Worm (Caenorhabditis elegans) whole organism, young adult: ENCODE measurements around the gene flp-10.

Experiments
- B0019.2 ChIP-seq: fragments of 200-800 bp; sonication (Bioruptor generic); conservative IDR thresholded peaks from 2 replicates; pipeline ENCODE4 v1.3.6; 2022; ENCODE audit warnings: missing genetic modification reagents, missing genetic modification characterization, missing compliant biosample characterization
- C06A6.2 ChIP-seq: fragments of 200-800 bp; sonication (Bioruptor generic); conservative IDR thresholded peaks from 2 replicates; pipeline ENCODE4 v1.3.6; 2022; ENCODE audit warnings: missing genetic modification characterization, missing compliant biosample characterization
- F33H1.4 ChIP-seq: fragments of 200-800 bp; sonication (Bioruptor generic); IDR thresholded peaks from 2 replicates; pipeline ENCODE4 v1.3.6; 2022; ENCODE audit warnings: missing genetic modification reagents, missing genetic modification characterization, missing compliant biosample characterization
- F57C9.4 ChIP-seq: sonication (generic microtip); optimal IDR thresholded peaks from 2 replicates; lab custom pipeline; 2017; ENCODE audit warnings: mild to moderate bottlenecking, missing genetic modification characterization, missing compliant biosample characterization
- T26A5.8 ChIP-seq: sonication (generic microtip); optimal IDR thresholded peaks from 2 replicates; lab custom pipeline; 2016; ENCODE audit warnings: missing genetic modification characterization, missing compliant biosample characterization
- Y53F4B.3 ChIP-seq: fragments of 200-800 bp; sonication (Bioruptor generic); IDR thresholded peaks from 2 replicates; pipeline ENCODE4 v1.3.6; 2022; ENCODE audit warnings: missing genetic modification reagents, missing genetic modification characterization, missing compliant biosample characterization
- Y56A3A.18 ChIP-seq: fragments of 200-800 bp; sonication (Bioruptor generic); IDR thresholded peaks from 2 replicates; pipeline ENCODE4 v1.3.6; 2022; ENCODE audit warnings: missing genetic modification reagents, missing genetic modification characterization, missing compliant biosample characterization
- athp-1 ChIP-seq: sonication (generic microtip); optimal IDR thresholded peaks from 2 replicates; lab custom pipeline; 2017; ENCODE audit warnings: mild to moderate bottlenecking, missing genetic modification characterization, missing compliant biosample characterization
- attf-3 ChIP-seq: fragments of 200-800 bp; sonication (Bioruptor generic); conservative IDR thresholded peaks from 2 replicates; pipeline ENCODE4 v1.3.6; 2022; ENCODE audit warnings: missing genetic modification reagents, missing genetic modification characterization, missing compliant biosample characterization
- attf-5 ChIP-seq: fragments of 200-800 bp; sonication (Bioruptor generic); optimal IDR thresholded peaks from 2 replicates; lab custom pipeline; 2018; ENCODE audit warnings: mild to moderate bottlenecking, missing genetic modification characterization, missing compliant biosample characterization
- bed-1 ChIP-seq: fragments of 200-800 bp; sonication (Bioruptor generic); IDR thresholded peaks from 2 replicates; pipeline ENCODE4 v1.3.6; 2022; ENCODE audit warnings: missing genetic modification reagents, missing genetic modification characterization, missing compliant biosample characterization
- bed-2 ChIP-seq: fragments of 200-800 bp; sonication (Bioruptor generic); IDR thresholded peaks from 2 replicates; pipeline ENCODE4 v1.3.6; 2022; ENCODE audit warnings: missing genetic modification reagents, missing genetic modification characterization, missing compliant biosample characterization
- cebp-2 ChIP-seq: fragments of 200-800 bp; sonication (Bioruptor generic); IDR thresholded peaks from 2 replicates; pipeline ENCODE4 v1.3.6; 2022; ENCODE audit warnings: missing genetic modification characterization, missing compliant biosample characterization
- ceh-100 ChIP-seq: fragments of 200-800 bp; sonication (Bioruptor generic); IDR thresholded peaks from 2 replicates; pipeline ENCODE4 v1.3.6; 2022; ENCODE audit warnings: missing genetic modification reagents, missing genetic modification characterization, missing compliant biosample characterization
- ceh-58 ChIP-seq: fragments of 200-800 bp; sonication (Bioruptor generic); IDR thresholded peaks from 2 replicates; pipeline ENCODE4 v1.3.6; 2022; ENCODE audit warnings: missing genetic modification characterization, missing compliant biosample characterization
- chd-7 ChIP-seq: sonication (generic microtip); optimal IDR thresholded peaks from 2 replicates; lab custom pipeline; 2016; ENCODE audit warnings: mild to moderate bottlenecking, missing genetic modification characterization, moderate library complexity, missing compliant biosample characterization
- die-1 ChIP-seq: sonication (generic microtip); optimal IDR thresholded peaks from 2 replicates; lab custom pipeline; 2016; ENCODE audit warnings: missing genotype, mild to moderate bottlenecking, missing genetic modification characterization, missing compliant biosample characterization
- dox-1 ChIP-seq: fragments of 200-800 bp; sonication (Bioruptor generic); IDR thresholded peaks from 2 replicates; pipeline ENCODE4 v1.3.6; 2022; ENCODE audit warnings: missing genetic modification reagents, missing genetic modification characterization, missing compliant biosample characterization
- egrh-3 ChIP-seq: fragments of 200-800 bp; sonication (Bioruptor generic); IDR thresholded peaks from 2 replicates; pipeline ENCODE4 v1.3.6; 2022; ENCODE audit warnings: missing genetic modification reagents, missing genetic modification characterization, missing compliant biosample characterization
- ets-4 ChIP-seq: fragments of 200-800 bp; sonication (Bioruptor generic); optimal IDR thresholded peaks from 2 replicates; lab custom pipeline; 2018; ENCODE audit warnings: mild to moderate bottlenecking, missing genetic modification characterization, missing compliant biosample characterization
- gei-17 ChIP-seq: fragments of 200-800 bp; sonication (Bioruptor generic); optimal IDR thresholded peaks from 2 replicates; lab custom pipeline; 2018; ENCODE audit warnings: mild to moderate bottlenecking, missing genetic modification characterization, missing compliant biosample characterization
- hrde-1 ChIP-seq: sonication (generic microtip); optimal IDR thresholded peaks from 2 replicates; lab custom pipeline; 2016; ENCODE audit warnings: missing genetic modification characterization, mild to moderate bottlenecking, missing compliant biosample characterization, moderate library complexity, missing genotype, missing genetic modification reagents, borderline replicate concordance
- let-607 ChIP-seq, 2 experiments: fragments of 200-800 bp in 1 of 2; sonication (Bioruptor generic) in 1 of 2; sonication (generic microtip) in 1 of 2; optimal IDR thresholded peaks; 2 replicates each; lab custom pipeline; 2016 to 2018; ENCODE audit warnings: mild to moderate bottlenecking in 2 of 2, missing compliant biosample characterization in 2 of 2, missing genetic modification characterization in 2 of 2, moderate library complexity in 2 of 2, missing genotype in 1 of 2
- lin-35 ChIP-seq, 3 experiments: fragments of 150-350 bp in 2 of 3; sonication (generic microtip) in 1 of 3; optimal IDR thresholded peaks; 2 replicates each; lab custom pipeline; 2014 to 2018; ENCODE audit warnings: missing biosample characterization in 3 of 3, missing genetic modification characterization in 3 of 3, missing genetic modification reagents in 3 of 3
- lin-40 ChIP-seq: sonication (generic microtip); optimal IDR thresholded peaks from 2 replicates; lab custom pipeline; 2016; ENCODE audit warnings: missing genetic modification characterization, mild to moderate bottlenecking, missing compliant biosample characterization, missing genotype, missing genetic modification reagents
- lsl-1 ChIP-seq: fragments of 200-800 bp; sonication (Bioruptor generic); optimal IDR thresholded peaks from 2 replicates; lab custom pipeline; 2018; ENCODE audit warnings: mild to moderate bottlenecking, missing genetic modification characterization, moderate library complexity, missing compliant biosample characterization
- mel-28 ChIP-seq: sonication (generic microtip); optimal IDR thresholded peaks from 2 replicates; lab custom pipeline; 2016; ENCODE audit warnings: borderline replicate concordance, mild to moderate bottlenecking, missing genetic modification characterization, missing compliant biosample characterization
- mxl-1 ChIP-seq: sonication (generic microtip); optimal IDR thresholded peaks from 2 replicates; lab custom pipeline; 2016; ENCODE audit warnings: missing genetic modification characterization, missing compliant biosample characterization
- nfyb-1 ChIP-seq: fragments of 200-800 bp; sonication (Bioruptor generic); IDR thresholded peaks from 2 replicates; pipeline ENCODE4 v1.3.6; 2022; ENCODE audit warnings: missing genetic modification reagents, missing genetic modification characterization, missing compliant biosample characterization
- nhr-27 ChIP-seq: fragments of 200-800 bp; sonication (Bioruptor generic); optimal IDR thresholded peaks from 2 replicates; lab custom pipeline; 2018; ENCODE audit warnings: mild to moderate bottlenecking, missing genetic modification characterization, moderate library complexity, missing compliant biosample characterization
- nhr-80 ChIP-seq: sonication (generic microtip); optimal IDR thresholded peaks from 2 replicates; lab custom pipeline; 2016; ENCODE audit warnings: missing genetic modification characterization, missing compliant biosample characterization
- nhr-90 ChIP-seq: sonication (generic microtip); optimal IDR thresholded peaks from 2 replicates; lab custom pipeline; 2016; ENCODE audit warnings: missing genotype, mild to moderate bottlenecking, missing genetic modification characterization, missing compliant biosample characterization
- snpc-1.3 ChIP-seq: sonication (generic microtip); optimal IDR thresholded peaks from 2 replicates; lab custom pipeline; 2017; ENCODE audit warnings: missing genetic modification characterization, mild to moderate bottlenecking, missing compliant biosample characterization, antibody characterized with exemption, moderate library complexity, missing genotype, missing genetic modification reagents; ENCODE audit not compliant: insufficient read depth
- snpc-4 ChIP-seq, 5 experiments: fragments of 150-350 bp in 1 of 5; sonication (generic microtip) in 4 of 5; optimal IDR thresholded peaks; 2 replicates each; lab custom pipeline; 2014 to 2018; ENCODE audit warnings: missing genetic modification characterization in 5 of 5, missing biosample characterization in 3 of 5, antibody characterized with exemption in 2 of 5, mild to moderate bottlenecking in 2 of 5, missing compliant biosample characterization in 2 of 5, missing genotype in 2 of 5, moderate library complexity in 2 of 5, missing genetic modification reagents in 1 of 5
- somi-1 ChIP-seq: fragments of 200-800 bp; sonication (Bioruptor generic); optimal IDR thresholded peaks from 2 replicates; lab custom pipeline; 2018; ENCODE audit warnings: mild to moderate bottlenecking, missing genetic modification characterization, missing compliant biosample characterization
- tbp1 ChIP-seq: fragments of 200-800 bp; sonication (Bioruptor generic); optimal IDR thresholded peaks from 2 replicates; lab custom pipeline; 2018; ENCODE audit warnings: mild to moderate bottlenecking, missing genetic modification characterization, missing compliant biosample characterization
- unc-130 ChIP-seq: sonication (generic microtip); optimal IDR thresholded peaks from 2 replicates; lab custom pipeline; 2016; ENCODE audit warnings: missing genetic modification reagents, missing genetic modification characterization, missing compliant biosample characterization
- unc-62 ChIP-seq: fragments of 150-350 bp; optimal IDR thresholded peaks from 2 replicates; lab custom pipeline; 2014; ENCODE audit warnings: missing biosample characterization, missing genetic modification reagents, missing genetic modification characterization
- zfh-2 ChIP-seq: fragments of 200-800 bp; sonication (Bioruptor generic); conservative IDR thresholded peaks from 2 replicates; pipeline ENCODE4 v1.3.6; 2022; ENCODE audit warnings: missing genetic modification reagents, missing genetic modification characterization, missing compliant biosample characterization
- ztf-18 ChIP-seq: sonication (generic microtip); optimal IDR thresholded peaks from 2 replicates; lab custom pipeline; 2016; ENCODE audit warnings: missing genotype, mild to moderate bottlenecking, missing genetic modification characterization, missing compliant biosample characterization
- ztf-22 ChIP-seq: fragments of 200-800 bp; sonication (Bioruptor generic); optimal IDR thresholded peaks from 2 replicates; lab custom pipeline; 2018; ENCODE audit warnings: mild to moderate bottlenecking, missing genetic modification characterization, moderate library complexity, missing compliant biosample characterization
- ztf-6 ChIP-seq: fragments of 200-800 bp; sonication (Bioruptor generic); IDR thresholded peaks from 2 replicates; pipeline ENCODE4 v1.3.6; 2022; ENCODE audit warnings: missing genetic modification reagents, missing genetic modification characterization, missing compliant biosample characterization

The flp-10 gene

DNA sequence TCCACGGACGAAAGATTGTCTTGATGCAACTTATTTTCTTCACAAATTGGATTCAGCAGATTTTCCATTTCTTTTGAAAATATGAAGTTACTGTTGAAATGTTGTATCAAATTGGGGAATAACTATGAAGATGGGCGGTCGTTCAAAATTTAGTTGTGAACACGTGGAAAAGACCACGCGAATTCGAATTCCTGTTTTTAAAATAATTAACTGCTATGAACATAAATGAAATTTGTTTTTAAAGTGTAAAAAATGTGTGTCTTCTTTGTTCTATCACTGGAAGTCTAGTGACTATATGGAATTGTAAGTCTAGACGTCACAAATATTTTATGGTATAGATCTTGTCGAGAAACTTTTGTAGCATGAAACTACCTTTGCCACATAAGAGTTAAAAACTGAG, 30.3 kb upstream of the flp-10 start, which contains the start of gene C06A6.7:
Gene C06A6.7, minus strand, starts transcription at position 101 of the 400 bp plus-strand sequence.
- TF ChIP-seq ets-4: no peak
- TF ChIP-seq Y53F4B.3: no peak
- no peak for TF ChIP-seq ztf-18
- no peak for TF ChIP-seq lin-35 (GFP tag; optimal IDR thresholded peaks at IDR 0.05; lab: Kevin White, UChicago)
- no peak for TF ChIP-seq attf-3 (GFP tag; lab: Robert Waterston, UW)
- no peak for TF ChIP-seq ceh-58 (GFP tag; lab: Robert Waterston, UW)
- TF ChIP-seq chd-7 (tag; lab: Kevin White, UChicago): no peak
- no peak for TF ChIP-seq C06A6.2 (GFP tag; lab: Robert Waterston, UW)
- TF ChIP-seq F57C9.4 (tag; lab: Kevin White, UChicago): no peak
- TF ChIP-seq B0019.2 (GFP tag; lab: Robert Waterston, UW): no peak
- TF ChIP-seq T26A5.8 (tag; lab: Kevin White, UChicago): no peak
- TF ChIP-seq snpc-1.3 (tag; lab: Kevin White, UChicago): no peak
- TF ChIP-seq dox-1 (GFP tag; lab: Robert Waterston, UW): no peak
- no peak for TF ChIP-seq somi-1
- no peak for TF ChIP-seq die-1 (tag; lab: Kevin White, UChicago)
- TF ChIP-seq nfyb-1 (GFP tag; lab: Robert Waterston, UW): no peak

DNA sequence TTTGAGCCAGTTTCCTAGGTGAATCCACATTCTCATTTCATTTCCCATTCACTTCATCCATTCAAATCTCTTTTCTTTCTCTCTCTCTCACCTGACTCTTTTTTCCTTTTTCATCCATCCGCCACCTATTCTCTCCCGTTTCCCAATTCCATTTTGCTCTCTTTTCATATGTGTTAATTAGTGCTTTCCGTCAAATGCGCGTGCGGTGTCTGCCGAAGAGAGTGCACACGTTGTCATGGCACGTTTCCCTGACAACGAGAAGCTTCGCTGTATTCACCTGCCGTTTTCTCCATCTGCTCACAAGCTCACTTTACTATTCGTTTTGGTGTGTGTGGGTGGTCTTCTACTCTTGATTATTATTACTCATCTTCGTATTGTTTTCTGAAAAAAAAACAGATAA, 28.8 kb upstream of the flp-10 start:
- TF ChIP-seq bed-1 (GFP tag; lab: Robert Waterston, UW) (no peak), cebp-2 (GFP tag; lab: Robert Waterston, UW) (no peak), ztf-6 (GFP tag; lab: Robert Waterston, UW) (no peak), mxl-1 (tag; lab: Kevin White, UChicago) (no peak), mel-28 (tag; lab: Kevin White, UChicago) (no peak), bed-2 (GFP tag; lab: Robert Waterston, UW) (no peak), egrh-3 (no peak), unc-62 (GFP tag; lab: Kevin White, UChicago) (no peak), ceh-100 (no peak)

DNA sequence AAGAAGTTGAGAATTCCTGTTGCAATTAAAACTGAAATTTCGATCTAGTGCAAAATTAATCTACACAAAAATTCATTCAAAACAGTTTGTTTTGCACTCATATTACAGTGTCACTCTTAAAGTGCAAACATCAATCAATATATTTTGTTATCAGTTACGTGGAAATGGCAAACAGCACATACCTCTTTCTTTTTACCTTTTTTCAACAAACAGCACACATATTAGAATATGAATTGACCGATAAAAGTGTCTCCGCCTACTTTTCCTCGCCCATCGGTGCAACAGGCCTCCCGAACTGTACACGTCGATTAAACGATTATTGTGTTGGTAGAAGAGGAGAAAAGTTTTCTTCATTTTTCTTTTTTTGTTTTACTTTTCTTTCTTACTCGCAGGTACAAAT, 27.5 kb upstream of the flp-10 start:
- TF ChIP-seq let-607 (tag; optimal IDR thresholded peaks at IDR 0.05; lab: Kevin White, UChicago): peak; percentile 49 to 65
- TF ChIP-seq attf-5 (GFP tag; lab: Kevin White, UChicago): peak; percentile 17
- no peak for TF ChIP-seq Y56A3A.18 (GFP tag; lab: Robert Waterston, UW)
- TF ChIP-seq ets-4: peak; percentile 26
- peak; percentile 94 for TF ChIP-seq nhr-80 (tag; lab: Kevin White, UChicago)
- TF ChIP-seq lsl-1 (GFP tag; lab: Kevin White, UChicago): no peak
- no peak for TF ChIP-seq unc-130 (GFP tag; lab: Kevin White, UChicago)
- TF ChIP-seq, all 124 proteins: peak for 4

DNA sequence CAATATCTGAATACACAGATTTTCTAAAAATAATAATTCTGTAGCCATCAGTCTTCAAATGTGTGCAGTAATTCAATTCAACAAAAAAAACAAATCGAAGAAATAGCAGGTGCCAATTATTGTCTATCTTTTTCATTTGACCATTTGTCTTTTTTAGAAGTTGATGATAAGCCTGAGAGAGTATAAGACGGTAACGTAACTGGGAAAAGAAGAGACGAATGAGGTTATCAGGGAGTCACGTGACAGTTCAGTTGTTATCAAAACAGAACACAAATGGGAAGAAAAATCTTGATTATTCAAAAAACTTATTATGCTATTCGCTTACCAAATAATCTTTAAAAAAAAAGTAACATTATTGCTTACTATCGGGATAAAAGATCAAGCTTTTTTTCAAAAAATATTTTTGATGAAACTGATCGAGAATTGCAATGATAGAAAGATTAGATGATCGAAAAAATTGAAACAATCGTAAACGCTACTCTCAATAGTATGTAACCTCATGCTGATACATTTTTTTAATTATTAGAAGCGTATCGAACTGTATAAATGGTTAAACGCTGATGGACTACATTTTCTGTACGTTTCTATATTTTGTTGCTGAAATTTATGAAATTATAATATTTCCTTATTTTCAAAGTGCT, 24.3 kb upstream of the flp-10 start:
- TF ChIP-seq unc-130 (GFP tag; lab: Kevin White, UChicago) (no peak), bed-2 (GFP tag; lab: Robert Waterston, UW) (no peak), tbp1 (peak; percentile 15), F33H1.4 (GFP tag; lab: Robert Waterston, UW) (no peak), attf-5 (GFP tag; lab: Kevin White, UChicago) (no peak), nhr-80 (tag; lab: Kevin White, UChicago) (peak; percentile 81), let-607 (tag; optimal IDR thresholded peaks at IDR 0.05; lab: Kevin White, UChicago) (no peak), somi-1 (no peak), lin-40 (tag; lab: Kevin White, UChicago) (peak; percentile 1), hrde-1 (no peak), zfh-2 (GFP tag; lab: Robert Waterston, UW) (no peak), gei-17 (GFP tag; lab: Kevin White, UChicago) (no peak), athp-1 (tag; lab: Kevin White, UChicago) (no peak), nhr-27 (tag; lab: Kevin White, UChicago) (no peak), ztf-6 (GFP tag; lab: Robert Waterston, UW) (no peak), mxl-1 (tag; lab: Kevin White, UChicago) (no peak), ztf-22 (GFP tag; lab: Kevin White, UChicago) (no peak), snpc-4 (GFP tag; optimal IDR thresholded peaks at IDR 0.05; lab: Kevin White, UChicago) (no peak), snpc-4 (tag; optimal IDR thresholded peaks at IDR 0.05; lab: Kevin White, UChicago) (no peak), nhr-90 (tag; lab: Kevin White, UChicago) (no peak)
